Worm (Caenorhabditis elegans) whole organism, young adult: ENCODE results near the gene F42F12.14.
A peak's percentile ranks its signal among the peaks of the same experiment; 100 is the strongest.

Source experiments
- K11D2.4 ChIP-seq: fragments of 200-800 bp; sonication (Bioruptor generic); IDR thresholded peaks from 2 replicates; pipeline ENCODE4 v1.3.6; 2022; ENCODE audit warnings: missing genetic modification reagents, missing genetic modification characterization, missing compliant biosample characterization
- K12H6.12 ChIP-seq: fragments of 200-800 bp; sonication (Bioruptor generic); optimal IDR thresholded peaks from 2 replicates; lab custom pipeline; 2018; ENCODE audit warnings: mild to moderate bottlenecking, missing genetic modification characterization, missing compliant biosample characterization
- cebp-1 ChIP-seq, 2 experiments: fragments of 200-800 bp in 1 of 2; sonication (Bioruptor generic) in 1 of 2; sonication (generic microtip) in 1 of 2; IDR thresholded peaks in 1 of 2; optimal IDR thresholded peaks in 1 of 2; 2 replicates each; pipeline versions ENCODE4 v1.3.6 to Lab custom; 2017 to 2022; ENCODE audit warnings: missing compliant biosample characterization in 2 of 2, missing genetic modification characterization in 2 of 2, mild to moderate bottlenecking in 1 of 2, missing genetic modification reagents in 1 of 2, moderate library complexity in 1 of 2
- ceh-40 ChIP-seq: fragments of 200-800 bp; sonication (Bioruptor generic); IDR thresholded peaks from 2 replicates; pipeline ENCODE4 v1.3.6; 2022; ENCODE audit warnings: missing genetic modification characterization, missing compliant biosample characterization
- die-1 ChIP-seq: sonication (generic microtip); optimal IDR thresholded peaks from 2 replicates; lab custom pipeline; 2016; ENCODE audit warnings: missing genotype, mild to moderate bottlenecking, missing genetic modification characterization, missing compliant biosample characterization
- fkh-3 ChIP-seq: sonication (generic microtip); optimal IDR thresholded peaks from 2 replicates; lab custom pipeline; 2016; ENCODE audit warnings: mild to moderate bottlenecking, missing genetic modification characterization, missing compliant biosample characterization
- lag-1 ChIP-seq: fragments of 200-800 bp; sonication (Bioruptor generic); IDR thresholded peaks from 2 replicates; pipeline ENCODE4 v1.3.6; 2022; ENCODE audit warnings: missing genetic modification reagents, missing genetic modification characterization, missing compliant biosample characterization
- madf-6 ChIP-seq: fragments of 200-800 bp; sonication (Bioruptor generic); IDR thresholded peaks from 2 replicates; pipeline ENCODE4 v1.3.6; 2022; ENCODE audit warnings: missing genetic modification reagents, missing genetic modification characterization, missing compliant biosample characterization
- snpc-4 ChIP-seq, 5 experiments: fragments of 150-350 bp in 1 of 5; sonication (generic microtip) in 4 of 5; optimal IDR thresholded peaks; 2 replicates each; lab custom pipeline; 2014 to 2018; ENCODE audit warnings: missing genetic modification characterization in 5 of 5, missing biosample characterization in 3 of 5, antibody characterized with exemption in 2 of 5, mild to moderate bottlenecking in 2 of 5, missing compliant biosample characterization in 2 of 5, missing genotype in 2 of 5, moderate library complexity in 2 of 5, missing genetic modification reagents in 1 of 5
- ztf-6 ChIP-seq: fragments of 200-800 bp; sonication (Bioruptor generic); IDR thresholded peaks from 2 replicates; pipeline ENCODE4 v1.3.6; 2022; ENCODE audit warnings: missing genetic modification reagents, missing genetic modification characterization, missing compliant biosample characterization

F42F12.14 gene

ce11 chrX:12393786-12394308 lies 45.4 kb downstream of the F42F12.14 start, which contains the start of gene F17E5.2 (continued):
- no peak for TF ChIP-seq madf-6 (GFP tag; lab: Robert Waterston, UW)
- TF ChIP-seq K12H6.12 (tag; lab: Kevin White, UChicago) = peak; percentile 88
- TF ChIP-seq snpc-4 (GFP tag; optimal IDR thresholded peaks at IDR 0.05; lab: Kevin White, UChicago) = no peak
- peak in 2 of 4 experiments; percentile 51 to 80 for TF ChIP-seq snpc-4 (tag; optimal IDR thresholded peaks at IDR 0.05; lab: Kevin White, UChicago)
- peak; percentile 90 for TF ChIP-seq K11D2.4
- 0 out of 2 replicates have a peak, but pooled peaks have one; percentile 5 for TF ChIP-seq ztf-6
- TF ChIP-seq fkh-3 = no peak
- TF ChIP-seq lag-1 (GFP tag; lab: Robert Waterston, UW) = no peak
- TF ChIP-seq die-1 (tag; lab: Kevin White, UChicago) = peak; percentile 8
- 0 out of 2 replicates have a peak, but pooled peaks have one; percentile 10 for TF ChIP-seq cebp-1 (GFP tag; IDR thresholded peaks at IDR 0.05; lab: Robert Waterston, UW)
- no peak for TF ChIP-seq cebp-1 (tag; optimal IDR thresholded peaks at IDR 0.05; lab: Kevin White, UChicago)
- TF ChIP-seq ceh-40 = no peak
